Worm (Caenorhabditis elegans) whole organism, L2 larva: ENCODE data around the gene T06E4.21.

Experiments
- C34F6.9 ChIP-seq: fragments of 150-350 bp; optimal IDR thresholded peaks from 2 replicates; lab custom pipeline; 2014; ENCODE audit warnings: missing biosample characterization, missing genetic modification characterization
- alr-1 ChIP-seq: fragments of 150-350 bp; optimal IDR thresholded peaks from 2 replicates; lab custom pipeline; 2014; ENCODE audit warnings: missing biosample characterization, missing genetic modification characterization
- elt-3 ChIP-seq: sonication (generic microtip); optimal IDR thresholded peaks from 2 replicates; lab custom pipeline; 2017; ENCODE audit warnings: missing biosample characterization, missing genetic modification characterization
- fos-1 ChIP-seq: fragments of 150-350 bp; optimal IDR thresholded peaks from 2 replicates; lab custom pipeline; 2014; ENCODE audit warnings: missing biosample characterization, missing genetic modification characterization
- lin-11 ChIP-seq: fragments of 150-350 bp; sonication (generic microtip); optimal IDR thresholded peaks from 2 replicates; lab custom pipeline; 2014; ENCODE audit warnings: missing biosample characterization, missing genetic modification characterization, inconsistent platforms, mixed read lengths
- lin-13 ChIP-seq: fragments of 150-350 bp; optimal IDR thresholded peaks from 2 replicates; lab custom pipeline; 2014; ENCODE audit warnings: missing biosample characterization, missing genetic modification reagents, missing genetic modification characterization
- lin-39 ChIP-seq: fragments of 150-350 bp; optimal IDR thresholded peaks from 2 replicates; lab custom pipeline; 2014; ENCODE audit warnings: missing biosample characterization, missing genetic modification reagents, missing genetic modification characterization
- mab-5 ChIP-seq: fragments of 150-350 bp; optimal IDR thresholded peaks from 2 replicates; lab custom pipeline; 2014; ENCODE audit warnings: missing biosample characterization, missing genetic modification characterization
- nhr-11 ChIP-seq: fragments of 150-350 bp; optimal IDR thresholded peaks from 2 replicates; lab custom pipeline; 2014; ENCODE audit warnings: missing biosample characterization, missing genetic modification characterization
- nhr-129 ChIP-seq: fragments of 150-350 bp; optimal IDR thresholded peaks from 2 replicates; lab custom pipeline; 2014; ENCODE audit warnings: missing biosample characterization, missing genetic modification characterization
- snpc-4 ChIP-seq: fragments of 150-350 bp; optimal IDR thresholded peaks from 2 replicates; lab custom pipeline; 2014; ENCODE audit warnings: missing biosample characterization, missing genetic modification characterization
- unc-39 ChIP-seq: fragments of 150-350 bp; optimal IDR thresholded peaks from 2 replicates; lab custom pipeline; 2014; ENCODE audit warnings: missing biosample characterization, missing genetic modification characterization
- unc-62 ChIP-seq: fragments of 150-350 bp; optimal IDR thresholded peaks from 2 replicates; lab custom pipeline; 2014; ENCODE audit warnings: missing biosample characterization, missing genetic modification reagents, missing genetic modification characterization
- ztf-11 ChIP-seq: sonication (generic microtip); optimal IDR thresholded peaks from 2 replicates; lab custom pipeline; 2017; ENCODE audit warnings: missing biosample characterization, missing genetic modification characterization

DNA sequence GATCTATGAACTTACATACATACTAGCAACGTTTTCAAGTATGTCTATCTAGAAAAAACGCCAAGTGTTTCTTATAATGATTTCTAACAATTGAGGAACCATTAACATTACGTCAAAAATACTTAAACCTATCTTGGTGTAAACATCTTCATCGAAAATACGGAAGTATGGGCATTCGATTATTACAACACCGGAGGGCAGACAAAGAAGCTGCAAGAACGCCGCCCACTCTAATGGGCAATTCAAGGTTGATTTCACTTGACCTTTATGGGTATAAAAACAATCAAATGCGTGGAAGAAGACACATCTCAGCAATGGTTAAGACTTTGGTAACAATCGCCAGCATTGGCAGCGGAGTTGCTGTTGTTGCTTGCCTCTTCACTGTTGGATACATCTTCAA, 21.8 kb upstream of the T06E4.21 start, which contains the start of gene col-146:
- TF ChIP-seq unc-39 (no peak), snpc-4 (tag; lab: Kevin White, UChicago) (no peak), C34F6.9 (no peak), mab-5 (tag; lab: Kevin White, UChicago) (no peak), ztf-11 (tag; lab: Kevin White, UChicago) (no peak), alr-1 (tag; lab: Kevin White, UChicago) (no peak), lin-13 (GFP tag; lab: Kevin White, UChicago) (no peak), fos-1 (tag; lab: Kevin White, UChicago) (no peak), nhr-11 (tag; lab: Kevin White, UChicago) (no peak), nhr-129 (tag; lab: Kevin White, UChicago) (no peak), lin-39 (tag; lab: Kevin White, UChicago) (no peak), elt-3 (tag; lab: Kevin White, UChicago) (no peak), lin-11 (tag; lab: Kevin White, UChicago) (no peak), unc-62 (GFP tag; lab: Kevin White, UChicago) (no peak)
